Worm (Caenorhabditis elegans) whole organism, late embryonic: ENCODE measurements around the gene srr-7.

Experiments
- ceh-24 ChIP-seq: sonication (generic microtip); optimal IDR thresholded peaks from 2 replicates; lab custom pipeline; 2016; ENCODE audit warnings: mild to moderate bottlenecking, missing genetic modification characterization, missing compliant biosample characterization
- ceh-48 ChIP-seq: sonication (generic microtip); optimal IDR thresholded peaks from 2 replicates; lab custom pipeline; 2016; ENCODE audit warnings: missing genetic modification characterization, inconsistent platforms, missing compliant biosample characterization
- fkh-10 ChIP-seq: fragments of 150-350 bp; optimal IDR thresholded peaks from 2 replicates; lab custom pipeline; 2014; ENCODE audit warnings: missing biosample characterization, missing genetic modification reagents, missing genetic modification characterization
- pax-1 ChIP-seq: fragments of 150-350 bp; optimal IDR thresholded peaks from 2 replicates; lab custom pipeline; 2014; ENCODE audit warnings: missing biosample characterization, missing genetic modification characterization
- pros-1 ChIP-seq: fragments of 150-350 bp; optimal IDR thresholded peaks from 2 replicates; lab custom pipeline; 2014; ENCODE audit warnings: missing biosample characterization, missing genetic modification reagents, missing genetic modification characterization
- ref-2 ChIP-seq: sonication (generic microtip); optimal IDR thresholded peaks from 2 replicates; lab custom pipeline; 2016; ENCODE audit warnings: missing genetic modification characterization, missing compliant biosample characterization
- rnt-1 ChIP-seq: sonication (generic microtip); optimal IDR thresholded peaks from 2 replicates; lab custom pipeline; 2016; ENCODE audit warnings: missing genetic modification characterization, missing compliant biosample characterization
- unc-3 ChIP-seq, 2 experiments: fragments of 200-800 bp in 1 of 2; sonication (Bioruptor generic) in 1 of 2; sonication (generic microtip) in 1 of 2; conservative IDR thresholded peaks in 1 of 2; optimal IDR thresholded peaks in 1 of 2; 2 replicates each; pipeline versions ENCODE4 v1.3.6 to Lab custom; 2016 to 2022; ENCODE audit warnings: missing compliant biosample characterization in 2 of 2, missing genetic modification characterization in 2 of 2, missing genetic modification reagents in 1 of 2
- unc-86 ChIP-seq: sonication (generic microtip); optimal IDR thresholded peaks from 2 replicates; lab custom pipeline; 2016; ENCODE audit warnings: missing genetic modification characterization, missing compliant biosample characterization
- zip-5 ChIP-seq: sonication (generic microtip); optimal IDR thresholded peaks from 2 replicates; lab custom pipeline; 2016; ENCODE audit warnings: missing genetic modification characterization, missing compliant biosample characterization

- TF ChIP-seq unc-3 (GFP tag; conservative IDR thresholded peaks at IDR 0.05; lab: Robert Waterston, UW) = no peak
- TF ChIP-seq unc-3 (tag; optimal IDR thresholded peaks at IDR 0.05; lab: Kevin White, UChicago) = no peak
- no peak for TF ChIP-seq ceh-48 (tag; lab: Kevin White, UChicago)
- TF ChIP-seq ref-2 (tag; lab: Kevin White, UChicago) = no peak
- TF ChIP-seq pax-1 (tag; lab: Kevin White, UChicago) = no peak
- no peak for TF ChIP-seq ceh-24 (tag; lab: Kevin White, UChicago)
- TF ChIP-seq fkh-10 (GFP tag; lab: Kevin White, UChicago) = no peak
- no peak for TF ChIP-seq unc-86 (tag; lab: Kevin White, UChicago)
- no peak for TF ChIP-seq zip-5 (tag; lab: Kevin White, UChicago)
- no peak for TF ChIP-seq pros-1 (tag; lab: Kevin White, UChicago)
- no peak for TF ChIP-seq rnt-1 (tag; lab: Kevin White, UChicago)
These were observed 39.4 kb upstream of the srr-7 start, which contains the start of gene C01G10.18 for ce11 chrV:15088613-15089012.
